Fruit fly (Drosophila melanogaster) whole organism, embryonic: ENCODE measurements around the gene att-ORFB.

Experiments
- CG10267 ChIP-seq: fragments of 200-800 bp; sonication (Bioruptor generic); optimal IDR thresholded peaks from 2 replicates; lab custom pipeline; 2018; ENCODE audit warnings: missing biosample characterization, mild to moderate bottlenecking, missing genetic modification characterization, moderate library complexity
- CG11398 ChIP-seq: fragments of 200-800 bp; sonication (Bioruptor generic); optimal IDR thresholded peaks from 2 replicates; lab custom pipeline; 2016; ENCODE audit warnings: missing biosample characterization, missing genetic modification characterization
- CG11695 ChIP-seq: fragments of 200-800 bp; sonication (Bioruptor generic); IDR thresholded peaks from 3 replicates; pipeline ENCODE4 v1.3.6; 2022; ENCODE audit warnings: missing biosample characterization, missing genetic modification characterization
- CG12391 ChIP-seq: fragments of 200-800 bp; sonication (Bioruptor generic); optimal IDR thresholded peaks from 3 replicates; lab custom pipeline; 2018; ENCODE audit warnings: missing biosample characterization, mild to moderate bottlenecking, missing genetic modification characterization, moderate library complexity
- CG12769 ChIP-seq: fragments of 200-800 bp; sonication (Bioruptor generic); optimal IDR thresholded peaks from 2 replicates; lab custom pipeline; 2019; ENCODE audit warnings: missing biosample characterization, mild to moderate bottlenecking, missing genetic modification characterization, moderate library complexity
- CG14860 ChIP-seq: fragments of 200-800 bp; sonication (Bioruptor generic); IDR thresholded peaks from 3 replicates; pipeline ENCODE4 v1.3.6; 2022; ENCODE audit warnings: missing biosample characterization, missing genetic modification characterization; ENCODE audit not compliant: partially characterized antibody
- CG1603 ChIP-seq: fragments of 200-800 bp; sonication (Bioruptor generic); optimal IDR thresholded peaks from 2 replicates; lab custom pipeline; 2019; ENCODE audit warnings: missing biosample characterization, mild to moderate bottlenecking, missing genetic modification characterization, moderate library complexity
- CG33213 ChIP-seq: fragments of 200-800 bp; sonication (Bioruptor generic); optimal IDR thresholded peaks from 3 replicates; lab custom pipeline; 2016; ENCODE audit warnings: missing biosample characterization, missing genetic modification characterization
- CG34376 ChIP-seq: fragments of 200-800 bp; sonication (Bioruptor generic); optimal IDR thresholded peaks from 2 replicates; lab custom pipeline; 2018; ENCODE audit warnings: missing biosample characterization, mild to moderate bottlenecking, missing genetic modification characterization
- CG5953 ChIP-seq: fragments of 200-800 bp; sonication (Bioruptor generic); IDR thresholded peaks from 2 replicates; pipeline ENCODE4 v1.3.6; 2022; ENCODE audit warnings: missing biosample characterization, missing genetic modification characterization
- CG7928 ChIP-seq: fragments of 200-800 bp; sonication (Bioruptor generic); optimal IDR thresholded peaks from 2 replicates; lab custom pipeline; 2017; ENCODE audit warnings: missing biosample characterization, mild to moderate bottlenecking, missing genetic modification characterization
- CG8359 ChIP-seq: fragments of 200-800 bp; sonication (Bioruptor generic); optimal IDR thresholded peaks from 2 replicates; lab custom pipeline; 2017; ENCODE audit warnings: missing biosample characterization, mild to moderate bottlenecking, missing genetic modification characterization, borderline replicate concordance
- CG8478 ChIP-seq: fragments of >200 bp; optimal IDR thresholded peaks from 2 replicates; lab custom pipeline; 2018
- CG8924 ChIP-seq: fragments of 200-800 bp; optimal IDR thresholded peaks from 3 replicates; lab custom pipeline; 2019; ENCODE audit warnings: missing biosample characterization, mild to moderate bottlenecking, missing genetic modification characterization, moderate library complexity
- CG8944 ChIP-seq: fragments of 200-800 bp; sonication (Bioruptor generic); optimal IDR thresholded peaks from 3 replicates; lab custom pipeline; 2016; ENCODE audit warnings: missing biosample characterization, missing genetic modification characterization
- CG9932 ChIP-seq: fragments of 200-800 bp; sonication (Bioruptor generic); IDR thresholded peaks from 2 replicates; pipeline ENCODE4 v1.3.6; 2022; ENCODE audit warnings: missing biosample characterization, missing genetic modification characterization
- Dip3 ChIP-seq: fragments of 200-800 bp; sonication (Bioruptor generic); optimal IDR thresholded peaks from 3 replicates; lab custom pipeline; 2016; ENCODE audit warnings: missing biosample characterization, missing genetic modification characterization
- Dll ChIP-seq: fragments of 200-800 bp; sonication (Bioruptor generic); IDR thresholded peaks from 4 replicates; pipeline ENCODE4 v1.3.6; 2022; ENCODE audit warnings: missing biosample characterization, missing genetic modification characterization; ENCODE audit not compliant: partially characterized antibody
- Doc3 ChIP-seq: fragments of 200-800 bp; sonication (Bioruptor generic); IDR thresholded peaks from 3 replicates; pipeline ENCODE4 v1.3.6; 2022; ENCODE audit warnings: missing biosample characterization, missing genetic modification characterization; ENCODE audit not compliant: partially characterized antibody
- Ets65A ChIP-seq: fragments of 200-800 bp; sonication (Bioruptor generic); peaks from one replicate; lab custom pipeline; 2016; ENCODE audit warnings: missing biosample characterization, missing genetic modification characterization
- H2.0 ChIP-seq: fragments of 200-800 bp; sonication (Bioruptor generic); IDR thresholded peaks from 2 replicates; pipeline ENCODE4 v1.3.6; 2022; ENCODE audit warnings: missing biosample characterization, missing genetic modification characterization
- HLH4C ChIP-seq: fragments of 200-800 bp; sonication (Bioruptor generic); IDR thresholded peaks from 3 replicates; pipeline ENCODE4 v1.3.6; 2022; ENCODE audit warnings: missing biosample characterization, missing genetic modification characterization; ENCODE audit not compliant: partially characterized antibody
- HmgZ ChIP-seq: fragments of 200-800 bp; sonication (Bioruptor generic); optimal IDR thresholded peaks from 2 replicates; lab custom pipeline; 2018; ENCODE audit warnings: missing biosample characterization, mild to moderate bottlenecking, missing genetic modification characterization
- Lhr ChIP-seq: fragments of 200-800 bp; sonication (Bioruptor generic); optimal IDR thresholded peaks from 3 replicates; lab custom pipeline; 2017; ENCODE audit warnings: mild to moderate bottlenecking, missing biosample characterization, missing genetic modification reagents, missing genetic modification characterization
- MBD-R2 ChIP-seq: fragments of 200-800 bp; sonication (Bioruptor generic); IDR thresholded peaks from 2 replicates; pipeline ENCODE4 v1.3.6; 2022; ENCODE audit warnings: missing biosample characterization, missing genetic modification characterization
- MTF-1 ChIP-seq: fragments of 200-800 bp; sonication (Bioruptor generic); optimal IDR thresholded peaks from 2 replicates; lab custom pipeline; 2018; ENCODE audit warnings: missing biosample characterization, mild to moderate bottlenecking, missing genetic modification characterization, borderline replicate concordance
- Max ChIP-seq: fragments of 200-800 bp; sonication (Bioruptor generic); optimal IDR thresholded peaks from 2 replicates; lab custom pipeline; 2016; ENCODE audit warnings: missing biosample characterization, mild to moderate bottlenecking, missing genetic modification characterization
- Med ChIP-seq: fragments of 200-800 bp; sonication (Bioruptor generic); peaks from one replicate; lab custom pipeline; 2016; ENCODE audit warnings: missing biosample characterization, missing genetic modification characterization, mild to moderate bottlenecking, inconsistent platforms, moderate library complexity
- Mrtf ChIP-seq: fragments of 200-800 bp; sonication (Bioruptor generic); IDR thresholded peaks from 3 replicates; pipeline ENCODE4 v1.3.6; 2022; ENCODE audit warnings: missing biosample characterization, missing genetic modification characterization
- NC2α ChIP-seq: fragments of 200-800 bp; sonication (Bioruptor generic); optimal IDR thresholded peaks from 2 replicates; lab custom pipeline; 2016; ENCODE audit warnings: missing biosample characterization, missing genetic modification characterization
- Opbp ChIP-seq: fragments of 200-800 bp; sonication (Bioruptor generic); IDR thresholded peaks from 3 replicates; pipeline ENCODE4 v1.3.6; 2022; ENCODE audit warnings: missing biosample characterization, missing genetic modification characterization; ENCODE audit not compliant: partially characterized antibody
- PHDP ChIP-seq: fragments of 200-800 bp; sonication (Bioruptor generic); optimal IDR thresholded peaks from 3 replicates; lab custom pipeline; 2018; ENCODE audit warnings: missing biosample characterization, mild to moderate bottlenecking, missing genetic modification characterization, moderate library complexity
- ato ChIP-seq: fragments of 200-800 bp; sonication (Bioruptor generic); IDR thresholded peaks from 2 replicates; pipeline ENCODE4 v1.3.6; 2022; ENCODE audit warnings: missing biosample characterization, missing genetic modification characterization; ENCODE audit not compliant: partially characterized antibody
- cg ChIP-seq: fragments of 200-800 bp; sonication (Bioruptor generic); optimal IDR thresholded peaks from 3 replicates; lab custom pipeline; 2019; ENCODE audit warnings: missing biosample characterization, mild to moderate bottlenecking, missing genetic modification characterization, moderate library complexity
- croc ChIP-seq: fragments of 200-800 bp; sonication (Bioruptor generic); conservative IDR thresholded peaks from 3 replicates; pipeline ENCODE4 v1.3.6; 2022; ENCODE audit warnings: missing biosample characterization, missing genetic modification characterization
- gcm ChIP-seq: fragments of 200-800 bp; sonication (Bioruptor generic); optimal IDR thresholded peaks from 2 replicates; lab custom pipeline; 2019; ENCODE audit warnings: missing biosample characterization, mild to moderate bottlenecking, missing genetic modification characterization, moderate library complexity
- grau ChIP-seq: fragments of 200-800 bp; optimal IDR thresholded peaks from 3 replicates; lab custom pipeline; 2019; ENCODE audit warnings: missing biosample characterization, mild to moderate bottlenecking, missing genetic modification characterization, moderate library complexity
- jigr1 ChIP-seq: fragments of 200-800 bp; sonication (Bioruptor generic); IDR thresholded peaks from 3 replicates; pipeline ENCODE4 v1.3.6; 2022; ENCODE audit warnings: missing biosample characterization, missing genetic modification characterization
- nau ChIP-seq: fragments of 200-800 bp; sonication (Bioruptor generic); optimal IDR thresholded peaks from 3 replicates; lab custom pipeline; 2017; ENCODE audit warnings: missing biosample characterization, mild to moderate bottlenecking, missing genetic modification characterization, missing genetic modification reagents
- phol ChIP-seq: fragments of 200-800 bp; sonication (Bioruptor generic); optimal IDR thresholded peaks from 3 replicates; lab custom pipeline; 2018; ENCODE audit warnings: missing biosample characterization, mild to moderate bottlenecking, missing genetic modification characterization, moderate library complexity
- rib ChIP-seq: fragments of 200-800 bp; sonication (Bioruptor generic); IDR thresholded peaks from 2 replicates; pipeline ENCODE4 v1.3.6; 2022; ENCODE audit warnings: missing biosample characterization, missing genetic modification characterization
- sens-2 ChIP-seq: fragments of 200-800 bp; sonication (Bioruptor generic); IDR thresholded peaks from 2 replicates; pipeline ENCODE4 v1.3.6; 2022; ENCODE audit warnings: missing biosample characterization, missing genetic modification characterization
- sima ChIP-seq: fragments of 200-800 bp; sonication (Bioruptor generic); optimal IDR thresholded peaks from 2 replicates; lab custom pipeline; 2016; ENCODE audit warnings: missing biosample characterization, missing genetic modification characterization
- sisA ChIP-seq: fragments of 200-800 bp; sonication (Bioruptor generic); IDR thresholded peaks from 2 replicates; pipeline ENCODE4 v1.3.6; 2022; ENCODE audit warnings: missing biosample characterization, missing genetic modification characterization
- ssp ChIP-seq: fragments of 200-800 bp; sonication (Bioruptor generic); IDR thresholded peaks from 2 replicates; pipeline ENCODE4 v1.3.6; 2022; ENCODE audit warnings: missing biosample characterization, missing genetic modification characterization
- tap ChIP-seq: fragments of 200-800 bp; optimal IDR thresholded peaks from 3 replicates; lab custom pipeline; 2019; ENCODE audit warnings: missing biosample characterization, mild to moderate bottlenecking, missing genetic modification characterization, moderate library complexity
- tin ChIP-seq: fragments of 200-800 bp; sonication (Bioruptor generic); optimal IDR thresholded peaks from 3 replicates; lab custom pipeline; 2016; ENCODE audit warnings: missing biosample characterization, missing genetic modification characterization
- toy ChIP-seq: fragments of 200-800 bp; sonication (Bioruptor generic); IDR thresholded peaks from 2 replicates; pipeline ENCODE4 v1.3.6; 2022; ENCODE audit warnings: missing biosample characterization, missing genetic modification characterization
- usp ChIP-seq: fragments of >200 bp; optimal IDR thresholded peaks from 2 replicates; lab custom pipeline; 2017; ENCODE audit warnings: missing biosample characterization, missing genetic modification characterization

The att-ORFB gene

DNA sequence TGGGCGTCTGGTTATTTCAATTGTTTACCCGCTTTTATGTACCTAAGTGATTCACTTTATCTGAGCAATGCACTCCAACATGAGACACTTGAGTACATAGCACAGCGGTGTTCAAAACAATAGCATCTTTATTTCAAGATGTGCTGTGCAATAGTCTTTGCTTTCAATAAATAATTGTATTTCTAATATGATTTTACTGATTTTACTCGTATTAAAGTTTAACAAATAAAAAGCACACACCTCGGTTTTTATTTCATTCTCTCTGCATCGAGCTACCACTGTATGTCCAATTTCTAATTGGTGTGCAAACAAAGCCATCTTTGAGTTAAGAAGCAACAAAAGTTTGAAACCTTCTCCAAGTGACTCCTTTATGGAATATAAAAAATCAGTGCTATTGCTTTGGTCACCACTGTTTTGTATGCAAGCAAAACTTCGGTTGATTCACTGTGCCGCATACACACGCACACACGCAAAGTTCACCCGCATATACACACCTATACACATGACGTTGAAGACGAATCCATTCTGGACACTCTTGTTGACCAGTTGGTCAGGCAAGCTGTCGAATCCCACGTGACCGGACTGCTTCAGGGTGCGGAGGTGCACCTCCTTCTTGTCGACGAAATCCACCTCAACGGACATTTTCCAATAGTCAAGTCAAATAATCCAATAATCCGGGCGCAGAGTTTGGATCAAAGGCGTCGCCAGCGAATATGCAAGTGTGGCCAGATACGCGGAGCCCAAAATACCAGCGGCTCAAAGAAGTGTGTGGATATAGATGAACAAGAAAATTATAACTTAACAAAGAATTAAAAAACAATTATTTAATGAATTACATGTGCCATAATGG is 33.7 kb upstream of the att-ORFB start, which contains the start of gene Septin2 (continued):
- TF ChIP-seq HLH4C (GFP tag; lab: Robert Waterston, UW) (no peak), tap (peak; percentile 86), CG34376 (no peak), Mrtf (GFP tag; lab: Robert Waterston, UW) (no peak; the same call in 2 of the 3 replicates), PHDP (tag; lab: Kevin White, UChicago) (peak; percentile 77), gcm (peak; percentile 86), CG33213 (GFP tag; lab: Kevin White, UChicago) (peak; percentile 58), CG7928 (GFP tag; lab: Kevin White, UChicago) (no peak), CG10267 (tag; lab: Kevin White, UChicago) (peak; percentile 79), Doc3 (GFP tag; lab: Robert Waterston, UW) (no peak), rib (GFP tag; lab: Robert Waterston, UW) (no peak), nau (GFP tag; lab: Kevin White, UChicago) (peak; percentile 36), CG12769 (tag; lab: Kevin White, UChicago) (no peak), toy (no peak), Max (peak; percentile 81), grau (tag; lab: Kevin White, UChicago) (peak; percentile 83), Lhr (GFP tag; lab: Kevin White, UChicago) (peak; percentile 70), MTF-1 (GFP tag; lab: Kevin White, UChicago) (peak; percentile 65), CG11398 (GFP tag; lab: Kevin White, UChicago) (peak; percentile 24), sens-2 (GFP tag; lab: Robert Waterston, UW) (no peak), CG12391 (tag; lab: Kevin White, UChicago) (peak; percentile 76), CG8924 (tag; lab: Kevin White, UChicago) (peak; percentile 86), Dll (no peak), sisA (peak; percentile 75), Opbp (GFP tag; lab: Robert Waterston, UW) (no peak), ato (GFP tag; lab: Robert Waterston, UW) (no peak), CG8359 (GFP tag; lab: Kevin White, UChicago) (peak; percentile 73), tin (peak; percentile 82), usp (GFP tag; lab: Kevin White, UChicago) (no peak), sima (no peak)

DNA sequence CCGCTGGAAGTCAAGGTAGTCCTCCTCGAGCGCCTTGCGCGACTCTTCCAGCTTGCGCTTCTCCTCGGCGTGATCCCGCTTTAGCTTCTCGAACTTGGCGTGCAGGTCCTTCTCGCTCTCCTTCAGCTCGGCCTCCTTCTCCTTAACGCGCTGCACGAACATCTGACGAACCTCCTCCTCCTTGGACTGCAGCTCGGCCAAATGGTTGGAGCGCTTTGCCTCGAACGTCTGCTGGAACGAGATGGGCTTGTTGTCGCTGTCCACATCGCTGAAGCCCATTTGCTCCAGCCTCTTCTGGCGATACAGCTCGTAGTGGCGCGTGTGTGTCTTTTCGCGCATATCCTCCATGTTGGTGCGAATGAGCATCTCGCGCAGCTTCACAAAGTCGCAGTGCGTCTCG is 32.2 kb upstream of the att-ORFB start:
- TF ChIP-seq CG8478 (lab: Kevin White, UChicago): peak; percentile 57
- no peak for TF ChIP-seq CG11695
- TF ChIP-seq ssp (GFP tag; lab: Robert Waterston, UW): no peak
- TF ChIP-seq Ets65A (GFP tag; lab: Kevin White, UChicago): peak; percentile 55
- TF ChIP-seq NC2α: no peak
- no peak for TF ChIP-seq CG8944 (GFP tag; lab: Kevin White, UChicago)
- TF ChIP-seq CG9932: no peak

DNA sequence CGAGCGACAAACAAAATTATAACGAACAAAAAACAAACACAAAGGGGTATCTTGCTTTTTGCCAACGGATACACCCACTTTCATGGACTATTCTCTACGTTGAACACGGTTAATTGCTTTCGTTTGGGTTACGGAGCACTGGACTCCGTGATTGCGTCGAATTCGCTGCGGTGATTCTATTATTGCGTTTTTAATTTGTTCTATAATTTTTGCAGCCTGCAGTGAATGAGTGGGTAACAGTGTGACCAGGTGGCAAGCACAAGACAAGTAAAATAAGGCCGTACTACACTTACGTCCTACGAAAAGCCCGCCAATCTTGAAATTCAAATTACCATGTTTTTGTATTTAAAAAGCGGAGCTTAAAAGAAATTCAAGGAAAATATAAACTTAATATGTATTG is 31.4 kb upstream of the att-ORFB start, which contains the start of gene CG16953:
Gene CG16953, minus strand, starts transcription at position 268 of the 400 bp plus-strand sequence.
- TF ChIP-seq cg (peak; percentile 2), jigr1 (GFP tag; lab: Robert Waterston, UW) (no peak), H2.0 (GFP tag; lab: Robert Waterston, UW) (no peak), MBD-R2 (peak; percentile 38; the same call in 1 of the 2 replicates), CG14860 (GFP tag; lab: Robert Waterston, UW) (no peak), croc (GFP tag; lab: Robert Waterston, UW) (no peak), HmgZ (tag; lab: Kevin White, UChicago) (peak; percentile 35), CG1603 (tag; lab: Kevin White, UChicago) (peak; percentile 37), Dip3 (GFP tag; lab: Kevin White, UChicago) (no peak), phol (peak; percentile 12), CG8478 (lab: Kevin White, UChicago) (no peak), CG5953 (GFP tag; lab: Robert Waterston, UW) (no peak), Med (GFP tag; lab: Kevin White, UChicago) (peak; percentile 43)
